Worm (Caenorhabditis elegans) whole organism, L4/young adult: Measurements from ENCODE around the gene mpz-5.
"Not testable (repeated sequence)": the region's sequence is repeated elsewhere in the genome, so short reads cannot be mapped to it uniquely, and the experiment has no call there.

Source experiments
- W03F9.2 ChIP-seq: fragments of 150-350 bp; optimal IDR thresholded peaks from 2 replicates; lab custom pipeline; 2014; ENCODE audit warnings: missing biosample characterization, missing genetic modification characterization
- dao-5 ChIP-seq: sonication (generic microtip); optimal IDR thresholded peaks from 2 replicates; lab custom pipeline; 2016; ENCODE audit warnings: missing genotype, missing genetic modification characterization, moderate library complexity, missing compliant biosample characterization
- him-1 ChIP-seq: sonication (generic microtip); optimal IDR thresholded peaks from 2 replicates; lab custom pipeline; 2016; ENCODE audit warnings: missing genotype, missing genetic modification reagents, missing genetic modification characterization, missing compliant biosample characterization

Gene mpz-5

DNA sequence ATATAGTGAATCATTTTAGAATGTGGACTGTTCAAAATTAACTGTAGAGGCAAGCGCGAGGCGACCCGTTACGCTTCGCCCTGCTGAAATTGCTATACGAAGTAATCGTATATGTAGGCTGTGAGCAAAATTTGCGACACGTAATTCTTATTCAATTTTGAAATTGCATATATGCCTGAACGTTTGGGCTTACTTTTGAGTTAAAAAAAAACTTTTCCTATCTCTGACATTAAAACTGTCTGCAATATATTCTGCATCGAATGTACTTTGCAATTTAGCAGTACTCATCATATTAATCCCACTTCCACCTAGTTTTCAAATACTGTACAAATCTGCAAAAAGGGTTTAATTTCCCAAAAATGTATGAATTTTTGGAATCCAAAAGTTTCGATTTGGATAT, 26.7 kb downstream of the mpz-5 start:
- TF ChIP-seq him-1 (tag; lab: Kevin White, UChicago) (no peak), W03F9.2 (no peak), dao-5 (no peak)

DNA sequence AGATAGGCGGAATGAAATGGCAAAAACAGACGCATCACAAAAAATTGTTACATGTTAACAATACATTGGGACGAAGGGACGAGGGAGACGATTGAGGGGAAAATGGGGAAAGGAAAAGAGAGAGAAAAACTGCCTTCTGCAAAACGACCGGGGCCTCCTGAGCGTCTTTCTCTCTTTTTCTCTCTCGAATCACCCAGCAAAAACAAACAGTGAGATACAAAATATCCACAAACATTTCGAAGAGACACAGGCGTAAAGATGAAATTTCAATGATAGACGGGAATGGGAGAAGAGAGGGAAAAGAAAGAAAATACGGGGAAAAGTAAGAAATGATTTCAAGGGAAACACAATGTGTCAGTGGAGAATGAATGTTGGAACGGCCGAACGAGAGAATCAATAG, 27.6 kb downstream of the mpz-5 start:
- peak; percentile 32 for TF ChIP-seq him-1 (tag; lab: Kevin White, UChicago)
- TF ChIP-seq dao-5: no peak
- peak; percentile 7 for TF ChIP-seq W03F9.2

DNA sequence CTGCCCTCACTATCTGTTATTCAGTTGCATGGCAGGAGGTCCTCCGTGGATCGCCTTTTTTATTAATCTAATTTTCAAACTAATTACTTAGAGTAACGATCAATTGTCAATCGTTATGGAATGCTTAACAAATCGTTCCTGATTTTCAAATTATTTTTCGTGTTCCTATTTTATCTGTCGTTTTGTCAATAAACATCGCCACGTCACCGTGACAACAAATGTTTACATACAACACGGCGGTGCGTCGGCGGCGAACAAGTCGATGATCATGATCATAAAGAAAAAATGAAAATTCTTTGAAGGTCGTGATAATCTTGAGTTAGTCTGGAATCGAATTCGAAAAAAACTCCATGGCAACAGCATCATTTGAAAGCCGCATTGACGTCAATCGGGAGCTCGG, 28.1 kb downstream of the mpz-5 start:
- TF ChIP-seq him-1 (tag; lab: Kevin White, UChicago) (no peak), dao-5 (no peak), W03F9.2 (no peak)

DNA sequence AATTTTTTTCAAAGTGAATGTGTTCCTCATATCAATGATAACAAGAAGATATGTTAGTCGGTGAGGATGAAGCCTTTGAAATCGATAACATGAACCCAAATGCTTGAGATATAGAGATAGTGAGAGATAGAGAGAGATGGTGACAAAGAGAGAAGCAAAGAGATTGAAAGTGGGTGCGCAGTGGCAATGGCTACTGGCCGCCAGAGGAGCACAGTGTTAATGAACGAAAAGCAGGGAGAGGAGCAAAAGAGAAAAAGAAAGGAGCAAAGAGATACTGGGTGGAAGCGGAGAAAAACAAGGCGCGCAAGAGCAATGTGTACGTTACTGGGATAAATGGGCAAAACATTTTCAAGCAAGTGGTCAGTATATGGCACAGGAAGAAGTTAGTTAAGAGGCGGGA, 29.0 kb downstream of the mpz-5 start:
- TF ChIP-seq him-1 (tag; lab: Kevin White, UChicago) (peak; percentile 1), dao-5 (no peak)

DNA sequence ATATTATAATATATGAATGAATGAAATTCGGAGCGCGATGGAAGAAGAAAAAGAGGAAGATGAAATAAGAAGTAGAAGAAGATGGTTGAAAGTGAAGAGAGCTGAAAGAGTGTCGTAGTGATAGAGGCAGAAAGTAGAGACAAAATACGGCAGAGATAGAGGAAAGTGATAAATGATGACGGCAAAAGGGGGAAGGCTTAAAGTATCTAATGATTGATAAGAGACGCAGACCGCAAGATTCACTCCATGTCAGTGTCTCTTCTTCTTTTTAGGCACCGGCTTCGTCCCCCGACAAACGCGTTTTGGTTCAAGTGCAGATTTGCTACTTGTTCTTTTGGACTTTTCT, 31.3 kb downstream of the mpz-5 start:
- TF ChIP-seq dao-5: no peak
- TF ChIP-seq W03F9.2: peak; percentile 27

DNA sequence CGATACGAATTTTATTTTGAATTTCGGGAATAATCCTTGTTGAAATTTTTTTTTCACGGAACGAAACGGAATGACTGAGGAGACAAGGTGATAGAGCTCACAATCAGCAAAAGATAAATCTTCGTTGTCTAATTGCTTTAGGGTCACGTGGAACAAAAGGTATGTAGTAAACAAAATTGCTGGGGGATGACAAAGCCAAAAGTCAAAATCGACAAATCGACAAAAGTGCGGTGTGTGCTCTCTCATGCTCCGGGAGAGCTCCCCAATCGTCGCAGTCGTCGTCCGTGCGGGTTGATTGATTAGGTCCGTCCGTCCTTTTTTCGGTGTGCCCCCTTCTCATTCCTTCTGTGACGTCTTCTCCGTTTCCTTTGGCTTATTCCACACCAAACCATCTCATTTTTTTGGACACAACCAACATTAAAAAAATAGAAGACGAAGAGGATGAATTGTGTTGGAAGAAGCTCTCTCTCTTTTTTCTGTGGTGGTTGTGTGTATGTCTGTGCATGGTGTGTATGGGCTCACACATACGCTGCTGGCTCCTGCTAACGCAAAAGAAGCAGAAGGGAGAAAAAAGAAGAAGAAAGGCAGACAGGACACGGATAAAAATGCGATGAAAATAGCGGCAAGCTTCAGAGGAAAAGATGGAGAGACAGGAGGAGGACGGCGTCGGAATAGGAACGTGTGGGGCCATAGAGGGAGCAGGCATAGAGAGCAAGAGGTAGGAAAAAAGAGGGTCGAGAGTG, 31.8 kb downstream of the mpz-5 start:
- TF ChIP-seq dao-5 (no peak), W03F9.2 (no peak), him-1 (tag; lab: Kevin White, UChicago) (peak; percentile 9)

DNA sequence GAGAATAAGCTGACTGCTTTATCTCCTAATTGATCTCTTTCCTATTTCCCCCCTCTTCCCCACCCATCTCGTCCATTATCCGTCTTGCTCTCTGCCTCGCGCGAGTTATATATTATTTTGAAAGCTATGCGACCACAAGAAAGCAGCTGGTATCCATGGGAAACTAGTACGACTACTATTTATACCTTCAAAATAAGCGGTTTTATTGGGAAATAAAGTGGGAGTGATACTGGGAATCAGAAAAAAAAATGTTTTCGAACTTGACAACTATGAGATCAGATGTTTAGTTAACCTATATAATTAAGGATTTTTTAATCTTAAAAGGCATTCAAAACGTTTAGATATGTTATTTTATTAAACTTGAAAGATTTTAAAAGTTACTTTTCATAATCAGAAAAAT, 33.9 kb downstream of the mpz-5 start:
- TF ChIP-seq W03F9.2: no peak

DNA sequence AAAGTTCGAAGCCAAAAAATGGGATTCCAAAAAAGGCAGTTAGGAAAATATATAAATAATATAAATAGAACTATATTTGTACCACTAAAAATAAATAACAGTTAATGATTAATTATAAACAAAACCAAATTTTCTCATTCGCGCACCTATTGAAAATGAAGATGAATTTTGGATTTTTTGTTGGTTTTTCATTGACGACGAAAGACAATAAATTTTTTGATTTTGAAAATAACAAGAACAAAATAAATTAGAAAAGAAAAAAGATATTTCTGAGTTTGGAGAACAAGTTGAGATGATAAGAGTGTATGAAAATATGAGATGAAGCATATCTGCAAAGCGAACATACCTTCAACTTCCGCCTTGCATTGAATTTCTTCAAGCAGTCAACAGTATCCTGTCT, 36.3 kb downstream of the mpz-5 start:
- TF ChIP-seq him-1 (tag; lab: Kevin White, UChicago) (no peak), dao-5 (no peak), W03F9.2 (no peak)

DNA sequence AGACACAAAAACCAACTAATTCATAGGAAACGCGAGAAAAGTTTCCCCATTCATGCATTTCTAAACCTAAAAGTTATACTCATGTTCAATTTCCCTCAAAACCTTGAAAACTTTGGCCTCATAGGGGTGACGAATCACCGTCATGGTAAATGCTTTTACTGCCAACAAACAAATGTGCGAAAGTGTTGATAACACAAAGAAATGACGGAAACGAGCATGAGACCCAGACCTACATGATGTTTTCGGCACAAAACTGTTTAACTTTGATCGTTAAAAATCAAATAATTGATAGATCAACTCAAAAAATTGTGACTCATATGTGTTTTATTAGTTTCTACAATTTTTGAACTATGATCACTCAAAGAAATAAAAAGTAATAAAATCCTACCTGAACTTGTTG, 41.7 kb downstream of the mpz-5 start:
- no peak for TF ChIP-seq him-1 (tag; lab: Kevin White, UChicago)
- no peak for TF ChIP-seq dao-5
- no peak for TF ChIP-seq W03F9.2

DNA sequence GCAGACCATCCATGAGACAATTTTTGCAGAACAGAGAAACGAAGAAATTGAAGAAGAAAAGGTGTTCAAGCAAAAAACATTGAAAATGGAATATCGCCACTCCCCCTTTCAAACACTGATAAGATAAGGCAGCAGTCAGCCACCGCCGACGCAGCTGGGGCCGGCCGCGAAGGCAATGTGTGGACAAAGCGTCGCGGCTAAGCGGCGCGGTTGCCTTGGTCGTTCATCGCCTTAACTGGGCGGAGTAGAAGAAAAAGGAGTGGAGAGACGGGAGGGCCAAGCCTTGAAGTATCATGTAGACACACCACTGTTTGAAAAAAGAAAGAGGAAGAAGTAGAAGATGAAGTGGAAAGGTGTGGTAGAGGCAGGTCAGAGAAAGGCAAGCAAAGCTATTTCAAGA, 42.7 kb downstream of the mpz-5 start:
- TF ChIP-seq dao-5 (no peak), him-1 (tag; lab: Kevin White, UChicago) (no peak), W03F9.2 (no peak)

DNA sequence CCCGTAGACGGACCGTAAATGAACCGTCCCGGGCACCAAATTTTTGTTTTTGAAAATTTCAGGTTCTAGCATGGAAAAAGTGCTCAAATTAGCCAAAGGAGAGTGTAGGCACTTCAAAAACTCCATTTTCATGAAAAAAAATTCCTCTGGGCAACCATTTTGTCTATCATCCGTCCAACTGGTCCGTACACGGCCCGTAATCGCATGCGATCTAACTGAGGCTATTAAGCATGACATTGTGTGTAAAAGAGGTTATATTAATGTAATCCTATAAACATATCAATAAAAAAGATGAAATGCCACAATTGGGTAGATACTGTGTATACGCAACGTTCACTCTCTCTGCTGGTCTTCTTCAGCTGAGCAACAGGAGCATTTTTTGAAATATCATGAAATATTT, 51.0 kb downstream of the mpz-5 start, which contains the start of gene R09E10.1:
Gene R09E10.1, minus strand, starts transcription at position 101 of the 400 bp plus-strand sequence.
- not testable (repeated sequence) for TF ChIP-seq dao-5; W03F9.2; him-1 (tag; lab: Kevin White, UChicago)
